Worm (Caenorhabditis elegans) whole organism, young adult: Measurements from ENCODE around the gene polq-1.

Source experiments
- Y67H2A.10 ChIP-seq: fragments of 200-800 bp; sonication (Bioruptor generic); conservative IDR thresholded peaks from 2 replicates; pipeline ENCODE4 v1.3.6; 2022; ENCODE audit warnings: missing genetic modification reagents, missing genetic modification characterization, missing compliant biosample characterization
- ZK185.1 ChIP-seq: sonication (generic microtip); optimal IDR thresholded peaks from 2 replicates; lab custom pipeline; 2016; ENCODE audit warnings: mild to moderate bottlenecking, missing genetic modification characterization, missing compliant biosample characterization; ENCODE audit not compliant: poor library complexity, severe bottlenecking
- ceh-58 ChIP-seq: fragments of 200-800 bp; sonication (Bioruptor generic); IDR thresholded peaks from 2 replicates; pipeline ENCODE4 v1.3.6; 2022; ENCODE audit warnings: missing genetic modification characterization, missing compliant biosample characterization
- efl-1 ChIP-seq: fragments of 150-350 bp; optimal IDR thresholded peaks from 2 replicates; lab custom pipeline; 2014; ENCODE audit warnings: missing biosample characterization, missing genetic modification reagents, missing genetic modification characterization
- lin-35 ChIP-seq, 3 experiments: fragments of 150-350 bp in 2 of 3; sonication (generic microtip) in 1 of 3; optimal IDR thresholded peaks; 2 replicates each; lab custom pipeline; 2014 to 2018; ENCODE audit warnings: missing biosample characterization in 3 of 3, missing genetic modification characterization in 3 of 3, missing genetic modification reagents in 3 of 3
- nfya-1 ChIP-seq: sonication (generic microtip); optimal IDR thresholded peaks from 2 replicates; lab custom pipeline; 2017; ENCODE audit warnings: antibody characterized with exemption, missing compliant biosample characterization, missing genetic modification characterization, borderline replicate concordance; ENCODE audit not compliant: insufficient read depth
- snpc-4 ChIP-seq, 5 experiments: fragments of 150-350 bp in 1 of 5; sonication (generic microtip) in 4 of 5; optimal IDR thresholded peaks; 2 replicates each; lab custom pipeline; 2014 to 2018; ENCODE audit warnings: missing genetic modification characterization in 5 of 5, missing biosample characterization in 3 of 5, antibody characterized with exemption in 2 of 5, mild to moderate bottlenecking in 2 of 5, missing compliant biosample characterization in 2 of 5, missing genotype in 2 of 5, moderate library complexity in 2 of 5, missing genetic modification reagents in 1 of 5
- ztf-3 ChIP-seq: fragments of 200-800 bp; sonication (Bioruptor generic); optimal IDR thresholded peaks from 2 replicates; lab custom pipeline; 2018; ENCODE audit warnings: mild to moderate bottlenecking, missing genetic modification characterization, missing compliant biosample characterization

DNA sequence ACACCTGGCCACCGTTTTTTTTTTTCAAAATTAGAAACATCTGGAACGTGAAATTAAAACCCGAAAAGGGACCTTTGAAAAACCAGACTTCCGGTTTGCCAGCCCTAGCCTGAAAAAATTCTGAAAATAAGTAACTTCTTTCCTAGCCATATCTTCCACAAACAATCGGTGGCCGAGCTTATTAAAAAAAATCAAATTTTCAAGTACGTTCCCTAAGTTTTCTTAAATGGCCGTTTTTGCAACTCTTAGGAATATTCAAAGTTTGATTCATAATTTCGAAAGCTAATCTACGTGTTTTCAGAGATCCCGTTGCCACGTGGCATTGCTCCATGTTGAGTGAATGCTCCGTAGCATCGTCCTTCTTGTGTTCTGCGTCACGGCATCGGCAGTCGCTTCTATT, 20.7 kb upstream of the polq-1 start, which contains the start of gene R12B2.8:
- TF ChIP-seq efl-1 (GFP tag; lab: Kevin White, UChicago) (no peak), ztf-3 (no peak), snpc-4 (GFP tag; optimal IDR thresholded peaks at IDR 0.05; lab: Kevin White, UChicago) (no peak), snpc-4 (tag; optimal IDR thresholded peaks at IDR 0.05; lab: Kevin White, UChicago) (no peak), Y67H2A.10 (GFP tag; lab: Robert Waterston, UW) (no peak), ceh-58 (GFP tag; lab: Robert Waterston, UW) (no peak), ZK185.1 (tag; lab: Kevin White, UChicago) (no peak), lin-35 (GFP tag; optimal IDR thresholded peaks at IDR 0.05; lab: Kevin White, UChicago) (no peak), nfya-1 (no peak)
